Fruit fly (Drosophila melanogaster): ENCODE measurements around the gene ouib.

Gene ouib

DNA sequence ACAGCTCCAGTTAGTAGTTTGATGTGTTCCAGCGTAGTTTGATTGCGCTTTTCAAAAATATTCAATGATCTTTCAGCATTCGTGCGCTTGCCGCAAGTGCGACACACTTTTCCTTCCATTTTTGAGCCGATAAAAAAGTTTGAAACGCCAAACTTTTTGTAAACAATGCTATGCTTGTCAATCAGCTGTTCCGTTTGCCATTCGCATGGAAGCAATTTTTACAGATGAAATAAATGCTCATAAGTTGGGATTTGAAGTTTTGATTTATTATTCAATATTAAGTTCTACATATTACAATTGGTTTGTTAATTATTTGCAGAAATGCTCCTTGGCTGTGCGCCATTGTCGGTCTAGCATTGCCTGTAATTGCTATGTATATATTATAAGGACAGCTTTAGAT, 4.3 kb downstream of the ouib start, which contains the start of gene ranshi:
TSS of gene ranshi (minus strand) at position 152 of the 400 bp plus-strand sequence.
- TF ChIP-seq rn (GFP tag; IDR thresholded peaks at IDR 0.05) (no peak), Pif1A (GFP tag; optimal IDR thresholded peaks at IDR 0.05) (no peak), Pif1B (GFP tag; optimal IDR thresholded peaks at IDR 0.05) (no peak), D1 (tag; optimal IDR thresholded peaks at IDR 0.05) (no peak), CG8301 (tag; optimal IDR thresholded peaks at IDR 0.05) (no peak), CG4496 (GFP tag; IDR thresholded peaks at IDR 0.05) (no peak), Ets98B (GFP tag; IDR thresholded peaks at IDR 0.05) (no peak), Snoo (tag; optimal IDR thresholded peaks at IDR 0.05) (no peak), CG8159 (tag; optimal IDR thresholded peaks at IDR 0.05) (no peak), CG15710 (tag; optimal IDR thresholded peaks at IDR 0.05) (no peak), CG34367 (tag; optimal IDR thresholded peaks at IDR 0.05) (no peak), CG9948 (tag; optimal IDR thresholded peaks at IDR 0.05) (no peak), CG32121 (GFP tag; IDR thresholded peaks at IDR 0.05) (no peak), fd96Ca (GFP tag; IDR thresholded peaks at IDR 0.05) (no peak), gl (tag; optimal IDR thresholded peaks at IDR 0.05) (no peak), CG14655 (GFP tag; optimal IDR thresholded peaks at IDR 0.05) (no peak), CG10348 (GFP tag; IDR thresholded peaks at IDR 0.05) (no peak), CG12605 (GFP tag; IDR thresholded peaks at IDR 0.05) (no peak)

DNA sequence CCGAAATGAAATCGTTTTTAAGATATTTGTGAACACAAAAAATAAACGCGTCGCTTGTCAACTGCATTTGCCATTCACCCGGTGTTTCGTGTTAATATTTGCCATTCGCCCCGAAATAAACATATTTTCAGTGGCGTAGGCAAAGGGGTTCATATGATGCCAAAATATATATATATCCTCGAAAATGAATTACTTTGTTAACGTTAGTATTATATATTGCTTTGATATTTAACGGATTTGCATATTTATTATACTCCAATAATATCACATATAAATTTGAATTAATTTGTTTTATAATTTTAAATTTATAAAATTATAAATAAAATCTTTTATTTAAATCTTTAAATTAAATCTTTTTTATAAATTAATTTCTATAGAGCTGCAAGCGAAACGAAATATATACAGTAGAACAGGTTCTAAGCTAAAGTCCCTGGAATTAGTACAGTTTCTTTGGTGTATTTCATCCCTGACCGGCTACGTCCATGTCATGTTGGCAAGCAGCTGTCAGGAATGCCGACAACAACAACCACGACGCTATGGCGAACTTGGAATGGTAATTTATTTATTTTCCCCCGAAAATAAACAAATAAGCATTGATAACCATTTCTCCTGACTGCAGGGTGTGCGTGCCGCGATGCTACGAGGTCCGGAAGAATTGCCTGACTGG, 6.5 kb downstream of the ouib start, which contains the start of the genes M1BP and CG8202:
TSS of gene M1BP (minus strand) at position 102 of the 667 bp plus-strand sequence.
TSS of gene CG8202 (plus strand) at position 495 of the 667 bp plus-strand sequence.
- no peak for TF ChIP-seq Pif1A (GFP tag; optimal IDR thresholded peaks at IDR 0.05)
- peak; percentile 72 for TF ChIP-seq CG34367 (tag; optimal IDR thresholded peaks at IDR 0.05)
- TF ChIP-seq fd96Ca (GFP tag; IDR thresholded peaks at IDR 0.05), result peak; percentile 63; the same call in 2 of the 3 replicates
- TF ChIP-seq CG4496 (GFP tag; IDR thresholded peaks at IDR 0.05), result peak; percentile 68
- no peak for TF ChIP-seq EcR (GFP tag; optimal IDR thresholded peaks at IDR 0.05)
- TF ChIP-seq CG9948 (tag; optimal IDR thresholded peaks at IDR 0.05), result peak; percentile 85
- peak; percentile 73 for TF ChIP-seq CG17806 (tag; optimal IDR thresholded peaks at IDR 0.05)
- no peak for TF ChIP-seq CG14655 (GFP tag; optimal IDR thresholded peaks at IDR 0.05)
- TF ChIP-seq rn (GFP tag; IDR thresholded peaks at IDR 0.05), result no peak
- peak; percentile 64 for TF ChIP-seq CG32121 (GFP tag; IDR thresholded peaks at IDR 0.05)
- TF ChIP-seq Pif1B (GFP tag; optimal IDR thresholded peaks at IDR 0.05), result no peak
- peak; percentile 88 for TF ChIP-seq CG15710 (tag; optimal IDR thresholded peaks at IDR 0.05)
- peak; percentile 98 for TF ChIP-seq CG8159 (tag; optimal IDR thresholded peaks at IDR 0.05)
- peak; percentile 54; the same call in 1 of the 2 replicates for TF ChIP-seq Ets98B (GFP tag; IDR thresholded peaks at IDR 0.05)
- TF ChIP-seq Snoo (tag; optimal IDR thresholded peaks at IDR 0.05), result peak; percentile 88
- TF ChIP-seq CG12605 (GFP tag; IDR thresholded peaks at IDR 0.05), result 0 out of 2 replicates have a peak, but pooled peaks have one; percentile 31

- TF ChIP-seq CG8159 (tag; optimal IDR thresholded peaks at IDR 0.05), result peak; percentile 76
- no peak for TF ChIP-seq CG34367 (tag; optimal IDR thresholded peaks at IDR 0.05)
- peak; percentile 34 for TF ChIP-seq CG15710 (tag; optimal IDR thresholded peaks at IDR 0.05)
- peak; percentile 49 for TF ChIP-seq CG17806 (tag; optimal IDR thresholded peaks at IDR 0.05)
- TF ChIP-seq CG9948 (tag; optimal IDR thresholded peaks at IDR 0.05), result peak; percentile 11
- no peak for TF ChIP-seq Pif1A (GFP tag; optimal IDR thresholded peaks at IDR 0.05)
- no peak for TF ChIP-seq EcR (GFP tag; optimal IDR thresholded peaks at IDR 0.05)
- peak; percentile 31 for TF ChIP-seq Snoo (tag; optimal IDR thresholded peaks at IDR 0.05)
Measured at dm6 chr3R:8739161-8739783, 14.0 kb downstream of the ouib start.

dm6 chr3R:8740118-8740517, 14.8 kb downstream of the ouib start:
- TF ChIP-seq CG15710 (tag; optimal IDR thresholded peaks at IDR 0.05) (no peak), CG34367 (tag; optimal IDR thresholded peaks at IDR 0.05) (no peak), CG4496 (GFP tag; IDR thresholded peaks at IDR 0.05) (no peak), D1 (tag; optimal IDR thresholded peaks at IDR 0.05) (no peak), Snoo (tag; optimal IDR thresholded peaks at IDR 0.05) (no peak), CG9948 (tag; optimal IDR thresholded peaks at IDR 0.05) (no peak), CG14655 (GFP tag; optimal IDR thresholded peaks at IDR 0.05) (no peak), Pif1A (GFP tag; optimal IDR thresholded peaks at IDR 0.05) (no peak), Pif1B (GFP tag; optimal IDR thresholded peaks at IDR 0.05) (no peak), Ets98B (GFP tag; IDR thresholded peaks at IDR 0.05) (no peak)

DNA sequence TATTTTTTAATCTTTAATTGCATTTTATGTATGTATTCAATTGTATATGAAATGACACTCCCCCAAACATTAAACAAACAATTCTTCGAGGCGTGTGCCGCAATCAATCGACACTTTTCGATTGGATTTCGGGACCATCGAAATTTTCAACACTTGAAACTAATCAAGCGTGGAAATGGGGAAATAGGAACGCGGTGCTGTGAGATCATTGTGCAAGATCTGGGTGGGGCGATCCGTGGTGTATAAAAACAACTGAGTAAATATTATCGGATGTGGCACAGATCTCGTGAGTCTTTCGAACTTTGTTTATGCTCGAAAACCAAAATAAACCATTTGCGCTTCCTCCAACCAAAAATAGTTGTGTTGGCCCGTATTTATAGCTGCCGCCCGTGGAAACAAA, 16.0 kb downstream of the ouib start:
- TF ChIP-seq CG9948 (tag; optimal IDR thresholded peaks at IDR 0.05) (no peak), CG32121 (GFP tag; IDR thresholded peaks at IDR 0.05) (no peak), CG17806 (tag; optimal IDR thresholded peaks at IDR 0.05) (no peak), EcR (GFP tag; optimal IDR thresholded peaks at IDR 0.05) (no peak), gl (tag; optimal IDR thresholded peaks at IDR 0.05) (no peak), fd96Ca (GFP tag; IDR thresholded peaks at IDR 0.05) (no peak)

dm6 chr3R:8741941-8742340, 16.7 kb downstream of the ouib start:
- TF ChIP-seq CG17806 (tag; optimal IDR thresholded peaks at IDR 0.05) (no peak), CG32121 (GFP tag; IDR thresholded peaks at IDR 0.05) (no peak), gl (tag; optimal IDR thresholded peaks at IDR 0.05) (no peak), Pif1B (GFP tag; optimal IDR thresholded peaks at IDR 0.05) (no peak)
